Fruit fly (Drosophila melanogaster): Measurements from ENCODE around the gene jdp.

dm6 chr3R:30566181-30566902, 39.5 kb upstream of the jdp start:
- TF ChIP-seq h (GFP tag; optimal IDR thresholded peaks at IDR 0.05) (no peak), Hnf4 (GFP tag; optimal IDR thresholded peaks at IDR 0.05) (no peak), dmrt93B (GFP tag; optimal IDR thresholded peaks at IDR 0.05) (no peak), fru (GFP tag; optimal IDR thresholded peaks at IDR 0.05) (no peak), Dfd (GFP tag; optimal IDR thresholded peaks at IDR 0.05) (no peak), usp (GFP tag; optimal IDR thresholded peaks at IDR 0.05) (no peak), Dif (GFP tag; optimal IDR thresholded peaks at IDR 0.05; ENCODE audit: partially characterized antibody) (no peak), pan (optimal IDR thresholded peaks at IDR 0.05) (no peak), lola (GFP tag; optimal IDR thresholded peaks at IDR 0.05) (no peak), jim (GFP tag; optimal IDR thresholded peaks at IDR 0.05) (no peak), brk (GFP tag; optimal IDR thresholded peaks at IDR 0.05) (no peak)
